Worm (Caenorhabditis elegans) whole organism, young adult: ENCODE data around the gene cnc-4.

Experiments used
- B0019.2 ChIP-seq: fragments of 200-800 bp; sonication (Bioruptor generic); conservative IDR thresholded peaks from 2 replicates; pipeline ENCODE4 v1.3.6; 2022; ENCODE audit warnings: missing genetic modification reagents, missing genetic modification characterization, missing compliant biosample characterization
- C17E4.6 ChIP-seq: fragments of 200-800 bp; sonication (Bioruptor generic); IDR thresholded peaks from 2 replicates; pipeline ENCODE4 v1.3.6; 2022; ENCODE audit warnings: missing genetic modification reagents, missing genetic modification characterization, missing compliant biosample characterization
- F23B12.7 ChIP-seq: sonication (generic microtip); optimal IDR thresholded peaks from 2 replicates; lab custom pipeline; 2017; ENCODE audit warnings: missing genetic modification characterization, mild to moderate bottlenecking, missing compliant biosample characterization, antibody characterized with exemption, moderate library complexity; ENCODE audit not compliant: insufficient read depth
- F33H1.4 ChIP-seq: fragments of 200-800 bp; sonication (Bioruptor generic); IDR thresholded peaks from 2 replicates; pipeline ENCODE4 v1.3.6; 2022; ENCODE audit warnings: missing genetic modification reagents, missing genetic modification characterization, missing compliant biosample characterization
- F37B4.10 ChIP-seq: fragments of 200-800 bp; sonication (Bioruptor generic); IDR thresholded peaks from 2 replicates; pipeline ENCODE4 v1.3.6; 2022; ENCODE audit warnings: missing genetic modification characterization, missing compliant biosample characterization
- F49E8.2 ChIP-seq: sonication (generic microtip); optimal IDR thresholded peaks from 3 replicates; lab custom pipeline; 2017; ENCODE audit warnings: missing genetic modification characterization, mild to moderate bottlenecking, missing compliant biosample characterization, antibody characterized with exemption, moderate library complexity; ENCODE audit not compliant: insufficient read depth
- F52B5.7 ChIP-seq: sonication (generic microtip); optimal IDR thresholded peaks from 2 replicates; lab custom pipeline; 2016; ENCODE audit warnings: mild to moderate bottlenecking, missing genetic modification characterization, missing compliant biosample characterization
- Y53G8AR.9 ChIP-seq: fragments of 200-800 bp; sonication (Bioruptor generic); conservative IDR thresholded peaks from 2 replicates; pipeline ENCODE4 v1.3.6; 2022; ENCODE audit warnings: missing genetic modification reagents, missing genetic modification characterization, missing compliant biosample characterization
- Y79H2A.3 ChIP-seq: fragments of 200-800 bp; sonication (Bioruptor generic); conservative IDR thresholded peaks from 2 replicates; pipeline ENCODE4 v1.3.6; 2022; ENCODE audit warnings: missing genetic modification reagents, missing genetic modification characterization, missing compliant biosample characterization
- ZK185.1 ChIP-seq: sonication (generic microtip); optimal IDR thresholded peaks from 2 replicates; lab custom pipeline; 2016; ENCODE audit warnings: mild to moderate bottlenecking, missing genetic modification characterization, missing compliant biosample characterization; ENCODE audit not compliant: poor library complexity, severe bottlenecking
- attf-5 ChIP-seq: fragments of 200-800 bp; sonication (Bioruptor generic); optimal IDR thresholded peaks from 2 replicates; lab custom pipeline; 2018; ENCODE audit warnings: mild to moderate bottlenecking, missing genetic modification characterization, missing compliant biosample characterization
- cebp-2 ChIP-seq: fragments of 200-800 bp; sonication (Bioruptor generic); IDR thresholded peaks from 2 replicates; pipeline ENCODE4 v1.3.6; 2022; ENCODE audit warnings: missing genetic modification characterization, missing compliant biosample characterization
- ceh-58 ChIP-seq: fragments of 200-800 bp; sonication (Bioruptor generic); IDR thresholded peaks from 2 replicates; pipeline ENCODE4 v1.3.6; 2022; ENCODE audit warnings: missing genetic modification characterization, missing compliant biosample characterization
- ceh-79 ChIP-seq: sonication (generic microtip); optimal IDR thresholded peaks from 2 replicates; lab custom pipeline; 2017; ENCODE audit warnings: mild to moderate bottlenecking, missing genetic modification characterization, missing compliant biosample characterization
- dpff-1 ChIP-seq: sonication (generic microtip); optimal IDR thresholded peaks from 2 replicates; lab custom pipeline; 2017; ENCODE audit warnings: mild to moderate bottlenecking, missing genetic modification characterization, missing compliant biosample characterization
- ekl-4 ChIP-seq: fragments of 200-800 bp; sonication (Bioruptor generic); IDR thresholded peaks from 2 replicates; pipeline ENCODE4 v1.3.6; 2022; ENCODE audit warnings: missing genetic modification reagents, missing genetic modification characterization, missing compliant biosample characterization
- hlh-26 ChIP-seq: fragments of 200-800 bp; sonication (Bioruptor generic); conservative IDR thresholded peaks from 2 replicates; pipeline ENCODE4 v1.3.6; 2022; ENCODE audit warnings: missing genetic modification reagents, missing genetic modification characterization, missing compliant biosample characterization
- let-526 ChIP-seq: fragments of 200-800 bp; sonication (Bioruptor generic); IDR thresholded peaks from 2 replicates; pipeline ENCODE4 v1.3.6; 2022; ENCODE audit warnings: missing genetic modification reagents, missing genetic modification characterization, missing compliant biosample characterization
- lin-54 ChIP-seq: fragments of 200-800 bp; sonication (Bioruptor generic); optimal IDR thresholded peaks from 2 replicates; lab custom pipeline; 2018; ENCODE audit warnings: mild to moderate bottlenecking, missing genetic modification characterization, missing compliant biosample characterization
- lsy-27 ChIP-seq: sonication (generic microtip); optimal IDR thresholded peaks from 2 replicates; lab custom pipeline; 2017; ENCODE audit warnings: missing genetic modification characterization, mild to moderate bottlenecking, missing compliant biosample characterization, antibody characterized with exemption, missing genotype, borderline replicate concordance; ENCODE audit not compliant: insufficient read depth
- mel-28 ChIP-seq: sonication (generic microtip); optimal IDR thresholded peaks from 2 replicates; lab custom pipeline; 2016; ENCODE audit warnings: borderline replicate concordance, mild to moderate bottlenecking, missing genetic modification characterization, missing compliant biosample characterization
- mxl-1 ChIP-seq: sonication (generic microtip); optimal IDR thresholded peaks from 2 replicates; lab custom pipeline; 2016; ENCODE audit warnings: missing genetic modification characterization, missing compliant biosample characterization
- nhr-80 ChIP-seq: sonication (generic microtip); optimal IDR thresholded peaks from 2 replicates; lab custom pipeline; 2016; ENCODE audit warnings: missing genetic modification characterization, missing compliant biosample characterization
- snpc-3.4 ChIP-seq: sonication (generic microtip); optimal IDR thresholded peaks from 2 replicates; lab custom pipeline; 2017; ENCODE audit warnings: missing genetic modification characterization, mild to moderate bottlenecking, missing compliant biosample characterization, antibody characterized with exemption, moderate library complexity, missing genotype, missing genetic modification reagents
- sptf-2 ChIP-seq: fragments of 200-800 bp; sonication (Bioruptor generic); optimal IDR thresholded peaks from 2 replicates; lab custom pipeline; 2018; ENCODE audit warnings: mild to moderate bottlenecking, missing genetic modification characterization, missing compliant biosample characterization
- tbx-9 ChIP-seq: sonication (generic microtip); optimal IDR thresholded peaks from 2 replicates; lab custom pipeline; 2016; ENCODE audit warnings: borderline replicate concordance, missing genetic modification characterization, inconsistent platforms, missing compliant biosample characterization
- unc-130 ChIP-seq: sonication (generic microtip); optimal IDR thresholded peaks from 2 replicates; lab custom pipeline; 2016; ENCODE audit warnings: missing genetic modification reagents, missing genetic modification characterization, missing compliant biosample characterization
- zfh-2 ChIP-seq: fragments of 200-800 bp; sonication (Bioruptor generic); conservative IDR thresholded peaks from 2 replicates; pipeline ENCODE4 v1.3.6; 2022; ENCODE audit warnings: missing genetic modification reagents, missing genetic modification characterization, missing compliant biosample characterization
- zim-3 ChIP-seq: sonication (generic microtip); optimal IDR thresholded peaks from 2 replicates; lab custom pipeline; 2017; ENCODE audit warnings: mild to moderate bottlenecking, missing genetic modification characterization, moderate library complexity, missing compliant biosample characterization
- ztf-28 ChIP-seq: fragments of 200-800 bp; sonication (Bioruptor generic); IDR thresholded peaks from 2 replicates; pipeline ENCODE4 v1.3.6; 2022; ENCODE audit warnings: missing genetic modification reagents, missing genetic modification characterization, missing compliant biosample characterization
- ztf-6 ChIP-seq: fragments of 200-800 bp; sonication (Bioruptor generic); IDR thresholded peaks from 2 replicates; pipeline ENCODE4 v1.3.6; 2022; ENCODE audit warnings: missing genetic modification reagents, missing genetic modification characterization, missing compliant biosample characterization

cnc-4 gene

ce11 chrV:1423338-1423737, 23.7 kb upstream of the cnc-4 start:
- TF ChIP-seq F52B5.7 (tag; lab: Kevin White, UChicago) (no peak), lsy-27 (tag; lab: Kevin White, UChicago) (no peak), F37B4.10 (GFP tag; lab: Robert Waterston, UW) (no peak), ztf-28 (GFP tag; lab: Robert Waterston, UW) (no peak), Y53G8AR.9 (GFP tag; lab: Robert Waterston, UW) (no peak), lin-54 (GFP tag; lab: Kevin White, UChicago) (no peak), F23B12.7 (no peak), mel-28 (no peak)

- peak; percentile 55 for TF ChIP-seq zfh-2
- no peak for TF ChIP-seq let-526
These were observed 21.4 kb upstream of the cnc-4 start, which contains the start of gene R12A1.3 for ce11 chrV:1425595-1425994. Gene R12A1.3 (minus strand): TSS chrV:1425794.

ce11 chrV:1431702-1432187, 15.2 kb upstream of the cnc-4 start, which contains the start of gene ges-1:
Gene ges-1 (minus strand): TSS chrV:1432137.
- TF ChIP-seq Y79H2A.3 (GFP tag; lab: Robert Waterston, UW) (no peak), attf-5 (GFP tag; lab: Kevin White, UChicago) (no peak), cebp-2 (no peak), B0019.2 (GFP tag; lab: Robert Waterston, UW) (no peak), ZK185.1 (tag; lab: Kevin White, UChicago) (no peak), F33H1.4 (GFP tag; lab: Robert Waterston, UW) (no peak), ceh-58 (GFP tag; lab: Robert Waterston, UW) (no peak), mxl-1 (tag; lab: Kevin White, UChicago) (no peak), unc-130 (GFP tag; lab: Kevin White, UChicago) (no peak), ekl-4 (GFP tag; lab: Robert Waterston, UW) (no peak), C17E4.6 (GFP tag; lab: Robert Waterston, UW) (no peak), hlh-26 (GFP tag; lab: Robert Waterston, UW) (no peak), ztf-6 (GFP tag; lab: Robert Waterston, UW) (no peak), F49E8.2 (tag; lab: Kevin White, UChicago) (no peak), dpff-1 (tag; lab: Kevin White, UChicago) (no peak), zim-3 (tag; lab: Kevin White, UChicago) (no peak), tbx-9 (no peak), snpc-3.4 (tag; lab: Kevin White, UChicago) (no peak), sptf-2 (GFP tag; lab: Kevin White, UChicago) (no peak), ceh-79 (no peak)
- TF ChIP-seq, all 124 proteins: peak for 0

ce11 chrV:1432500-1433418, 14.2 kb upstream of the cnc-4 start:
- TF ChIP-seq F23B12.7 (no peak), nhr-80 (tag; lab: Kevin White, UChicago) (peak; percentile 26)
